Worm (Caenorhabditis elegans) whole organism, late embryonic: ENCODE data around the gene bet-2.

Experiments
- C08G9.2 ChIP-seq: sonication (generic microtip); optimal IDR thresholded peaks from 2 replicates; lab custom pipeline; 2016; ENCODE audit warnings: mild to moderate bottlenecking, missing genetic modification characterization, moderate library complexity, missing compliant biosample characterization
- C38D4.7 ChIP-seq: fragments of 200-800 bp; sonication (Bioruptor generic); optimal IDR thresholded peaks from 2 replicates; lab custom pipeline; 2018; ENCODE audit warnings: mild to moderate bottlenecking, missing genetic modification characterization, moderate library complexity, missing compliant biosample characterization
- F13H6.1 ChIP-seq: sonication (generic microtip); optimal IDR thresholded peaks from 2 replicates; lab custom pipeline; 2016; ENCODE audit warnings: missing genetic modification characterization, missing compliant biosample characterization
- T23F11.4 ChIP-seq: fragments of 200-800 bp; sonication (Bioruptor generic); optimal IDR thresholded peaks from 2 replicates; lab custom pipeline; 2018; ENCODE audit warnings: mild to moderate bottlenecking, missing genetic modification characterization, missing compliant biosample characterization
- ahr-1 ChIP-seq: sonication (generic microtip); optimal IDR thresholded peaks from 2 replicates; lab custom pipeline; 2016; ENCODE audit warnings: missing genetic modification characterization, missing compliant biosample characterization
- ama-1 ChIP-seq: fragments of 150-350 bp; optimal IDR thresholded peaks from 2 replicates; lab custom pipeline; 2014
- ceh-14 ChIP-seq: sonication (generic microtip); optimal IDR thresholded peaks from 2 replicates; lab custom pipeline; 2016; ENCODE audit warnings: missing genotype, missing genetic modification characterization, missing compliant biosample characterization
- ceh-18 ChIP-seq: sonication (generic microtip); optimal IDR thresholded peaks from 2 replicates; lab custom pipeline; 2016; ENCODE audit warnings: missing genetic modification characterization, missing compliant biosample characterization
- ceh-19 ChIP-seq: fragments of 200-800 bp; sonication (Bioruptor generic); optimal IDR thresholded peaks from 2 replicates; lab custom pipeline; 2018; ENCODE audit warnings: mild to moderate bottlenecking, missing genetic modification characterization, missing compliant biosample characterization
- ceh-2 ChIP-seq: sonication (generic microtip); optimal IDR thresholded peaks from 2 replicates; lab custom pipeline; 2016; ENCODE audit warnings: missing genotype, missing genetic modification characterization, missing compliant biosample characterization
- ceh-22 ChIP-seq: sonication (generic microtip); optimal IDR thresholded peaks from 2 replicates; lab custom pipeline; 2017; ENCODE audit warnings: missing biosample characterization, missing genetic modification characterization
- ceh-30 ChIP-seq: fragments of 150-350 bp; optimal IDR thresholded peaks from 2 replicates; lab custom pipeline; 2014; ENCODE audit warnings: missing biosample characterization, missing genetic modification characterization
- ceh-31 ChIP-seq: sonication (generic microtip); optimal IDR thresholded peaks from 2 replicates; lab custom pipeline; 2016; ENCODE audit warnings: missing genetic modification characterization, missing compliant biosample characterization
- ceh-48 ChIP-seq: sonication (generic microtip); optimal IDR thresholded peaks from 2 replicates; lab custom pipeline; 2016; ENCODE audit warnings: missing genetic modification characterization, inconsistent platforms, missing compliant biosample characterization
- elt-2 ChIP-seq: sonication (generic microtip); optimal IDR thresholded peaks from 2 replicates; lab custom pipeline; 2016; ENCODE audit warnings: missing genetic modification reagents, missing genetic modification characterization, missing compliant biosample characterization
- elt-4 ChIP-seq: sonication (generic microtip); optimal IDR thresholded peaks from 2 replicates; lab custom pipeline; 2016; ENCODE audit warnings: missing genetic modification characterization, missing compliant biosample characterization
- fkh-6 ChIP-seq: sonication (generic microtip); optimal IDR thresholded peaks from 2 replicates; lab custom pipeline; 2016; ENCODE audit warnings: missing genetic modification characterization, missing compliant biosample characterization
- hlh-13 ChIP-seq: fragments of 200-800 bp; sonication (Bioruptor generic); optimal IDR thresholded peaks from 2 replicates; lab custom pipeline; 2018; ENCODE audit warnings: mild to moderate bottlenecking, missing genetic modification characterization, missing compliant biosample characterization
- hlh-15 ChIP-seq: sonication (generic microtip); optimal IDR thresholded peaks from 2 replicates; lab custom pipeline; 2016; ENCODE audit warnings: missing genetic modification characterization, missing compliant biosample characterization
- hlh-30 ChIP-seq: sonication (generic microtip); optimal IDR thresholded peaks from 2 replicates; lab custom pipeline; 2017; ENCODE audit warnings: antibody characterized with exemption, missing genetic modification characterization, missing compliant biosample characterization; ENCODE audit not compliant: insufficient read depth
- hlh-6 ChIP-seq: sonication (generic microtip); optimal IDR thresholded peaks from 2 replicates; lab custom pipeline; 2016; ENCODE audit warnings: missing genotype, missing genetic modification characterization, missing compliant biosample characterization
- hlh-8 ChIP-seq: sonication (generic microtip); optimal IDR thresholded peaks from 2 replicates; lab custom pipeline; 2016; ENCODE audit warnings: missing genotype, missing genetic modification characterization, missing compliant biosample characterization
- lin-11 ChIP-seq: fragments of 200-800 bp; sonication (Bioruptor generic); optimal IDR thresholded peaks from 2 replicates; lab custom pipeline; 2018; ENCODE audit warnings: mild to moderate bottlenecking, missing genetic modification characterization, missing compliant biosample characterization
- madf-2 ChIP-seq: sonication (generic microtip); optimal IDR thresholded peaks from 2 replicates; lab custom pipeline; 2017; ENCODE audit warnings: missing genetic modification characterization, missing compliant biosample characterization
- nfya-1 ChIP-seq: sonication (generic microtip); optimal IDR thresholded peaks from 2 replicates; lab custom pipeline; 2017; ENCODE audit warnings: missing genetic modification characterization, mild to moderate bottlenecking, missing compliant biosample characterization, antibody characterized with exemption, moderate library complexity
- odd-2 ChIP-seq: sonication (generic microtip); optimal IDR thresholded peaks from 2 replicates; lab custom pipeline; 2017; ENCODE audit warnings: antibody characterized with exemption, mild to moderate bottlenecking, missing genetic modification characterization, missing compliant biosample characterization
- pax-1 ChIP-seq: fragments of 150-350 bp; optimal IDR thresholded peaks from 2 replicates; lab custom pipeline; 2014; ENCODE audit warnings: missing biosample characterization, missing genetic modification characterization
- pha-4 ChIP-seq: fragments of 150-350 bp; optimal IDR thresholded peaks from 2 replicates; lab custom pipeline; 2018; ENCODE audit warnings: missing biosample characterization, missing genetic modification reagents, missing genetic modification characterization
- pqm-1 ChIP-seq: sonication (generic microtip); optimal IDR thresholded peaks from 2 replicates; lab custom pipeline; 2016; ENCODE audit warnings: missing genetic modification characterization, missing compliant biosample characterization
- pros-1 ChIP-seq: fragments of 150-350 bp; optimal IDR thresholded peaks from 2 replicates; lab custom pipeline; 2014; ENCODE audit warnings: missing biosample characterization, missing genetic modification reagents, missing genetic modification characterization
- ref-2 ChIP-seq: sonication (generic microtip); optimal IDR thresholded peaks from 2 replicates; lab custom pipeline; 2016; ENCODE audit warnings: missing genetic modification characterization, missing compliant biosample characterization
- sox-2 ChIP-seq: fragments of 200-800 bp; sonication (Bioruptor generic); IDR thresholded peaks from 2 replicates; pipeline ENCODE4 v1.3.6; 2022; ENCODE audit warnings: missing genetic modification reagents, missing genetic modification characterization, missing compliant biosample characterization
- syd-9 ChIP-seq: sonication (generic microtip); optimal IDR thresholded peaks from 2 replicates; lab custom pipeline; 2016; ENCODE audit warnings: mild to moderate bottlenecking, missing genetic modification characterization, moderate library complexity, missing compliant biosample characterization
- tbx-2 ChIP-seq: sonication (generic microtip); optimal IDR thresholded peaks from 2 replicates; lab custom pipeline; 2016; ENCODE audit warnings: missing genetic modification characterization, missing compliant biosample characterization
- tbx-7 ChIP-seq: sonication (generic microtip); optimal IDR thresholded peaks from 2 replicates; lab custom pipeline; 2016; ENCODE audit warnings: missing genotype, missing genetic modification characterization, missing compliant biosample characterization
- ttx-3 ChIP-seq: sonication (generic microtip); optimal IDR thresholded peaks from 2 replicates; lab custom pipeline; 2016; ENCODE audit warnings: missing genetic modification reagents, missing genetic modification characterization, missing compliant biosample characterization
- unc-3 ChIP-seq, 2 experiments: fragments of 200-800 bp in 1 of 2; sonication (Bioruptor generic) in 1 of 2; sonication (generic microtip) in 1 of 2; conservative IDR thresholded peaks in 1 of 2; optimal IDR thresholded peaks in 1 of 2; 2 replicates each; pipeline versions ENCODE4 v1.3.6 to Lab custom; 2016 to 2022; ENCODE audit warnings: missing compliant biosample characterization in 2 of 2, missing genetic modification characterization in 2 of 2, missing genetic modification reagents in 1 of 2
- unc-42 ChIP-seq: sonication (generic microtip); optimal IDR thresholded peaks from 2 replicates; lab custom pipeline; 2016; ENCODE audit warnings: missing genotype, missing genetic modification characterization, missing compliant biosample characterization
- unc-55 ChIP-seq: sonication (generic microtip); optimal IDR thresholded peaks from 2 replicates; lab custom pipeline; 2017; ENCODE audit warnings: missing biosample characterization, missing genetic modification reagents, missing genetic modification characterization
- ztf-16 ChIP-seq: sonication (generic microtip); optimal IDR thresholded peaks from 2 replicates; lab custom pipeline; 2017; ENCODE audit warnings: missing genetic modification characterization, missing compliant biosample characterization

The bet-2 gene

ce11 chrX:10599719-10600155, 30.7 kb downstream of the bet-2 start:
- no peak for TF ChIP-seq pros-1
- TF ChIP-seq unc-42 = no peak
- TF ChIP-seq unc-55 (GFP tag; lab: Kevin White, UChicago) = peak; percentile 85
- TF ChIP-seq ceh-31 (tag; lab: Kevin White, UChicago) = peak; percentile 60
- TF ChIP-seq ceh-14 (tag; lab: Kevin White, UChicago) = no peak

ce11 chrX:10604386-10604785, 35.3 kb downstream of the bet-2 start, which contains the start of gene flp-19:
Gene flp-19, plus strand, starts transcription at chrX:10604686.
- TF ChIP-seq ama-1 (lab: Kevin White, UChicago) = no peak
- no peak for TF ChIP-seq hlh-30
- no peak for TF ChIP-seq pqm-1
- no peak for TF ChIP-seq ref-2 (tag; lab: Kevin White, UChicago)
- TF ChIP-seq C38D4.7 (GFP tag; lab: Kevin White, UChicago) = no peak
- no peak for TF ChIP-seq lin-11 (tag; lab: Kevin White, UChicago)
- TF ChIP-seq odd-2 = no peak
- TF ChIP-seq ceh-19 (GFP tag; lab: Kevin White, UChicago) = no peak
- TF ChIP-seq tbx-2 (tag; lab: Kevin White, UChicago) = no peak
- no peak for TF ChIP-seq ahr-1 (tag; lab: Kevin White, UChicago)
- no peak for TF ChIP-seq C08G9.2 (tag; lab: Kevin White, UChicago)
- TF ChIP-seq T23F11.4 (GFP tag; lab: Kevin White, UChicago) = no peak
- TF ChIP-seq sox-2 = no peak

ce11 chrX:10609878-10610277, 40.8 kb downstream of the bet-2 start:
- TF ChIP-seq syd-9 (tag; lab: Kevin White, UChicago) (no peak), pqm-1 (no peak), C38D4.7 (GFP tag; lab: Kevin White, UChicago) (no peak), hlh-30 (no peak), ceh-48 (tag; lab: Kevin White, UChicago) (no peak), hlh-8 (tag; lab: Kevin White, UChicago) (no peak), unc-55 (GFP tag; lab: Kevin White, UChicago) (no peak), pax-1 (tag; lab: Kevin White, UChicago) (no peak), ceh-2 (tag; lab: Kevin White, UChicago) (no peak), hlh-15 (no peak), odd-2 (no peak), ttx-3 (tag; lab: Kevin White, UChicago) (no peak), C08G9.2 (tag; lab: Kevin White, UChicago) (no peak), tbx-2 (tag; lab: Kevin White, UChicago) (no peak), ama-1 (lab: Kevin White, UChicago) (no peak), ceh-18 (tag; lab: Kevin White, UChicago) (no peak), fkh-6 (tag; lab: Kevin White, UChicago) (no peak)

ce11 chrX:10612355-10612754, 43.3 kb downstream of the bet-2 start:
- TF ChIP-seq unc-3 (GFP tag; conservative IDR thresholded peaks at IDR 0.05; lab: Robert Waterston, UW) (no peak), unc-3 (tag; optimal IDR thresholded peaks at IDR 0.05; lab: Kevin White, UChicago) (no peak), C08G9.2 (tag; lab: Kevin White, UChicago) (no peak), F13H6.1 (no peak), ceh-30 (tag; lab: Kevin White, UChicago) (no peak), syd-9 (tag; lab: Kevin White, UChicago) (no peak), madf-2 (no peak), hlh-6 (tag; lab: Kevin White, UChicago) (no peak), pqm-1 (no peak), pha-4 (no peak), hlh-13 (no peak), T23F11.4 (GFP tag; lab: Kevin White, UChicago) (no peak), tbx-7 (no peak)

ce11 chrX:10616041-10616440, 47.0 kb downstream of the bet-2 start:
- TF ChIP-seq ceh-31 (tag; lab: Kevin White, UChicago) (peak; percentile 13), ceh-30 (tag; lab: Kevin White, UChicago) (no peak), unc-42 (peak; percentile 77), ceh-19 (GFP tag; lab: Kevin White, UChicago) (no peak), pax-1 (tag; lab: Kevin White, UChicago) (no peak), tbx-2 (tag; lab: Kevin White, UChicago) (peak; percentile 7), ztf-16 (tag; lab: Kevin White, UChicago) (no peak), ceh-22 (tag; lab: Kevin White, UChicago) (no peak), elt-4 (no peak), ref-2 (tag; lab: Kevin White, UChicago) (no peak), T23F11.4 (GFP tag; lab: Kevin White, UChicago) (no peak), nfya-1 (tag; lab: Kevin White, UChicago) (no peak), C38D4.7 (GFP tag; lab: Kevin White, UChicago) (no peak), C08G9.2 (tag; lab: Kevin White, UChicago) (no peak), elt-2 (tag; lab: Kevin White, UChicago) (no peak), ttx-3 (tag; lab: Kevin White, UChicago) (peak; percentile 13), F13H6.1 (peak; percentile 2)
